Fruit fly (Drosophila melanogaster) whole organism, wandering third instar larva: Measurements from ENCODE around the gene CG8051.

Experiments used
- Abd-B ChIP-seq: fragments of >200 bp; optimal IDR thresholded peaks from 2 replicates; lab custom pipeline; 2017; ENCODE audit warnings: missing biosample characterization, missing genetic modification characterization
- CG32264 ChIP-seq: fragments of 200-800 bp; sonication (Bioruptor generic); optimal IDR thresholded peaks from 2 replicates; lab custom pipeline; 2016; ENCODE audit warnings: missing biosample characterization, missing genetic modification characterization
- CG9705 ChIP-seq: fragments of 200-800 bp; sonication (Bioruptor generic); optimal IDR thresholded peaks from 2 replicates; lab custom pipeline; 2018; ENCODE audit warnings: missing biosample characterization, mild to moderate bottlenecking, missing genetic modification characterization
- CrebA ChIP-seq: fragments of 200-800 bp; sonication (Bioruptor generic); optimal IDR thresholded peaks from 2 replicates; lab custom pipeline; 2016; ENCODE audit warnings: missing biosample characterization, mild to moderate bottlenecking, missing genetic modification characterization, borderline replicate concordance
- Dfd ChIP-seq: fragments of >200 bp; optimal IDR thresholded peaks from 2 replicates; lab custom pipeline; 2017; ENCODE audit warnings: missing biosample characterization, missing genetic modification characterization
- Dif ChIP-seq: fragments of 200-275, 200-300 bp; sonication (Bioruptor generic); optimal IDR thresholded peaks from 2 replicates; lab custom pipeline; 2018; ENCODE audit warnings: missing biosample characterization, missing genetic modification characterization; ENCODE audit not compliant: partially characterized antibody
- GATAd ChIP-seq: sonication (Bioruptor generic); optimal IDR thresholded peaks from 2 replicates; lab custom pipeline; 2016; ENCODE audit warnings: missing biosample characterization, missing genetic modification characterization
- HLH106 ChIP-seq: fragments of 200-800 bp; optimal IDR thresholded peaks from 3 replicates; lab custom pipeline; 2019; ENCODE audit warnings: missing biosample characterization, mild to moderate bottlenecking, missing genetic modification characterization, moderate library complexity
- Hnf4 ChIP-seq: fragments of 200-800 bp; sonication (Bioruptor generic); optimal IDR thresholded peaks from 2 replicates; lab custom pipeline; 2016; ENCODE audit warnings: missing biosample characterization, mild to moderate bottlenecking, missing genetic modification characterization
- Hr78 ChIP-seq: fragments of >200 bp; optimal IDR thresholded peaks from 2 replicates; lab custom pipeline; 2017; ENCODE audit warnings: missing biosample characterization, missing genetic modification characterization
- Hr83 ChIP-seq: fragments of 200-300 bp; sonication (Bioruptor generic); optimal IDR thresholded peaks from 2 replicates; lab custom pipeline; 2016; ENCODE audit warnings: missing biosample characterization, mild to moderate bottlenecking, missing genetic modification characterization, moderate library complexity; ENCODE audit not compliant: poor library complexity, severe bottlenecking
- Jra ChIP-seq: sonication (Bioruptor generic); optimal IDR thresholded peaks from 2 replicates; lab custom pipeline; 2016; ENCODE audit warnings: missing biosample characterization, missing genetic modification characterization
- Mio ChIP-seq: sonication (Bioruptor generic); optimal IDR thresholded peaks from 2 replicates; lab custom pipeline; 2016; ENCODE audit warnings: missing biosample characterization, missing genetic modification characterization
- Myc ChIP-seq: fragments of >200 bp; optimal IDR thresholded peaks from 2 replicates; lab custom pipeline; 2017
- N ChIP-seq: fragments of >200 bp; optimal IDR thresholded peaks from 2 replicates; lab custom pipeline; 2018; ENCODE audit warnings: missing biosample characterization, missing external identifiers, missing genetic modification characterization
- OdsH ChIP-seq: fragments of 200-800 bp; sonication (Bioruptor generic); optimal IDR thresholded peaks from 2 replicates; lab custom pipeline; 2016; ENCODE audit warnings: missing biosample characterization, mild to moderate bottlenecking, missing genetic modification characterization
- Rel ChIP-seq, 2 experiments: fragments of 200-800 bp; sonication (Bioruptor generic) in 1 of 2; optimal IDR thresholded peaks; 2 replicates in 1 of 2; 3 replicates in 1 of 2; lab custom pipeline; 2016 to 2019; ENCODE audit warnings: mild to moderate bottlenecking in 2 of 2, missing biosample characterization in 2 of 2, missing genetic modification characterization in 2 of 2, moderate library complexity in 1 of 2
- Sp1 ChIP-seq: fragments of 200-800 bp; sonication (Bioruptor generic); optimal IDR thresholded peaks from 3 replicates; lab custom pipeline; 2019; ENCODE audit warnings: missing biosample characterization, mild to moderate bottlenecking, missing genetic modification characterization, moderate library complexity
- Vsx2 ChIP-seq: fragments of 200-300, 225-300 bp; sonication (Bioruptor generic); optimal IDR thresholded peaks from 2 replicates; lab custom pipeline; 2018; ENCODE audit warnings: missing biosample characterization, missing genetic modification characterization; ENCODE audit not compliant: partially characterized antibody
- br ChIP-seq: fragments of 200-800 bp; sonication (Bioruptor generic); optimal IDR thresholded peaks from 2 replicates; lab custom pipeline; 2016; ENCODE audit warnings: missing biosample characterization, missing genetic modification characterization
- brk ChIP-seq: fragments of 200-800 bp; sonication (Bioruptor generic); optimal IDR thresholded peaks from 2 replicates; lab custom pipeline; 2016; ENCODE audit warnings: missing biosample characterization, mild to moderate bottlenecking, missing genetic modification characterization
- dl ChIP-seq, 2 experiments: fragments of 175-275, 200-275 bp in 1 of 2; fragments of 200-275 bp in 1 of 2; sonication (Bioruptor generic); optimal IDR thresholded peaks; lab custom pipeline; 2018; ENCODE audit warnings: mild to moderate bottlenecking in 2 of 2, missing biosample characterization in 2 of 2, missing genetic modification characterization in 2 of 2, moderate library complexity in 2 of 2; ENCODE audit not compliant: partially characterized antibody in 2 of 2, insufficient read depth in 1 of 2
- dmrt93B ChIP-seq: fragments of 200-800 bp; sonication (Bioruptor generic); optimal IDR thresholded peaks from 2 replicates; lab custom pipeline; 2018; ENCODE audit warnings: missing biosample characterization, mild to moderate bottlenecking, missing genetic modification characterization
- dsf ChIP-seq: sonication (Bioruptor generic); optimal IDR thresholded peaks from 2 replicates; lab custom pipeline; 2016; ENCODE audit warnings: missing biosample characterization, missing genetic modification characterization, borderline replicate concordance
- ey ChIP-seq: fragments of 200-800 bp; sonication (Bioruptor generic); optimal IDR thresholded peaks from 2 replicates; lab custom pipeline; 2016; ENCODE audit warnings: missing biosample characterization, missing genetic modification characterization
- foxo ChIP-seq, 2 experiments: fragments of 200-800 bp; sonication (Bioruptor generic); optimal IDR thresholded peaks; 2 replicates in 1 of 2; 3 replicates in 1 of 2; lab custom pipeline; 2016 to 2017; ENCODE audit warnings: missing biosample characterization in 2 of 2, missing genetic modification characterization in 2 of 2
- fru ChIP-seq: fragments of 200-800 bp; sonication (Bioruptor generic); optimal IDR thresholded peaks from 3 replicates; lab custom pipeline; 2016; ENCODE audit warnings: missing biosample characterization, mild to moderate bottlenecking, missing genetic modification characterization
- h ChIP-seq: fragments of 200-800 bp; sonication (Bioruptor generic); optimal IDR thresholded peaks from 3 replicates; lab custom pipeline; 2016; ENCODE audit warnings: missing biosample characterization, mild to moderate bottlenecking, missing genetic modification characterization
- jim ChIP-seq: fragments of 175-275, 200-325 bp; sonication (Bioruptor generic); optimal IDR thresholded peaks from 2 replicates; lab custom pipeline; 2016; ENCODE audit warnings: missing biosample characterization, mild to moderate bottlenecking, missing genetic modification characterization
- lola ChIP-seq: fragments of >200 bp; optimal IDR thresholded peaks from 2 replicates; lab custom pipeline; 2017; ENCODE audit warnings: missing biosample characterization, missing genetic modification characterization
- pan ChIP-seq: fragments of >200 bp; optimal IDR thresholded peaks from 2 replicates; lab custom pipeline; 2017
- psq ChIP-seq: fragments of 200-800 bp; sonication (Bioruptor generic); optimal IDR thresholded peaks from 3 replicates; lab custom pipeline; 2017; ENCODE audit warnings: missing biosample characterization, mild to moderate bottlenecking, missing genetic modification characterization, moderate library complexity
- rgr ChIP-seq: fragments of 200-800 bp; sonication (Bioruptor generic); optimal IDR thresholded peaks from 3 replicates; lab custom pipeline; 2016; ENCODE audit warnings: missing biosample characterization, mild to moderate bottlenecking, missing genetic modification characterization
- sage ChIP-seq: fragments of 200-800 bp; sonication (Bioruptor generic); optimal IDR thresholded peaks from 2 replicates; lab custom pipeline; 2016; ENCODE audit warnings: missing biosample characterization, mild to moderate bottlenecking, missing genetic modification characterization
- sv ChIP-seq: fragments of 200-800 bp; sonication (Bioruptor generic); optimal IDR thresholded peaks from 3 replicates; lab custom pipeline; 2016; ENCODE audit warnings: missing biosample characterization, missing genetic modification characterization
- tai ChIP-seq: sonication (Bioruptor generic); optimal IDR thresholded peaks from 2 replicates; lab custom pipeline; 2016; ENCODE audit warnings: missing biosample characterization, missing genetic modification characterization
- usp ChIP-seq: fragments of >200 bp; optimal IDR thresholded peaks from 2 replicates; lab custom pipeline; 2017; ENCODE audit warnings: missing biosample characterization, missing genetic modification characterization
- woc ChIP-seq: sonication (Bioruptor generic); optimal IDR thresholded peaks from 2 replicates; lab custom pipeline; 2016; ENCODE audit warnings: missing biosample characterization, mild to moderate bottlenecking, missing genetic modification characterization

Gene CG8051

dm6 chrX:19323835-19324133, 16.1 kb upstream of the CG8051 start (continued):
- TF ChIP-seq sage (GFP tag; lab: Kevin White, UChicago) (peak; percentile 75), Myc (no peak), tai (GFP tag; lab: Kevin White, UChicago) (peak; percentile 37), rgr (GFP tag; lab: Kevin White, UChicago) (peak; percentile 91), brk (GFP tag; lab: Kevin White, UChicago) (peak; percentile 59)
- TF ChIP-seq, all 38 proteins: peak for 23

dm6 chrX:19322945-19323834, 15.5 kb upstream of the CG8051 start:
- TF ChIP-seq Abd-B (GFP tag; lab: Kevin White, UChicago) (no peak), Dif (GFP tag; lab: Kevin White, UChicago) (peak; percentile 5)

- TF ChIP-seq foxo (GFP tag; optimal IDR thresholded peaks at IDR 0.05; lab: Kevin White, UChicago) (peak; percentile 67 to 94), Myc (no peak), Abd-B (GFP tag; lab: Kevin White, UChicago) (no peak), Mio (GFP tag; lab: Kevin White, UChicago) (peak; percentile 28), tai (GFP tag; lab: Kevin White, UChicago) (peak; percentile 51), Hnf4 (GFP tag; lab: Kevin White, UChicago) (peak; percentile 81), jim (GFP tag; lab: Kevin White, UChicago) (no peak), Rel (GFP tag; optimal IDR thresholded peaks at IDR 0.05; lab: Kevin White, UChicago) (peak; percentile 67), Rel (tag; optimal IDR thresholded peaks at IDR 0.05; lab: Kevin White, UChicago) (peak; percentile 63), Dfd (GFP tag; lab: Kevin White, UChicago) (peak; percentile 72), h (GFP tag; lab: Kevin White, UChicago) (peak; percentile 94), fru (GFP tag; lab: Kevin White, UChicago) (peak; percentile 93), ey (GFP tag; lab: Kevin White, UChicago) (peak; percentile 92), Hr83 (GFP tag; lab: Kevin White, UChicago) (no peak), CG32264 (peak; percentile 78), sage (GFP tag; lab: Kevin White, UChicago) (peak; percentile 88), dl (GFP tag; optimal IDR thresholded peaks at IDR 0.05; lab: Kevin White, UChicago; ENCODE audit: insufficient read depth in 1 of 2, partially characterized antibody in 2 of 2) (no peak), pan (lab: Kevin White, UChicago) (no peak), rgr (GFP tag; lab: Kevin White, UChicago) (peak; percentile 94), woc (peak; percentile 84), usp (GFP tag; lab: Kevin White, UChicago) (no peak), Jra (GFP tag; lab: Kevin White, UChicago) (peak; percentile 69), N (no peak), dmrt93B (GFP tag; lab: Kevin White, UChicago) (peak; percentile 85), lola (GFP tag; lab: Kevin White, UChicago) (no peak), CG9705 (GFP tag; lab: Kevin White, UChicago) (peak; percentile 84), sv (GFP tag; lab: Kevin White, UChicago) (peak; percentile 94), OdsH (GFP tag; lab: Kevin White, UChicago) (peak; percentile 94), Hr78 (no peak), HLH106 (tag; lab: Kevin White, UChicago) (peak; percentile 92), Vsx2 (no peak), Dif (GFP tag; lab: Kevin White, UChicago) (peak; percentile 38), dsf (GFP tag; lab: Kevin White, UChicago) (no peak), Sp1 (peak; percentile 93), brk (GFP tag; lab: Kevin White, UChicago) (peak; percentile 72), psq (GFP tag; lab: Kevin White, UChicago) (peak; percentile 88), CrebA (GFP tag; lab: Kevin White, UChicago) (peak; percentile 61), GATAd (GFP tag; lab: Kevin White, UChicago) (peak; percentile 27), br (peak; percentile 89)
- TF ChIP-seq, all 38 proteins: peak for 26
These were observed 14.3 kb upstream of the CG8051 start, which contains the start of gene out for dm6 chrX:19321820-19322708. Gene out (minus strand): TSS chrX:19322106.
